Worm (Caenorhabditis elegans) whole organism, mixed stage, embryonic: ENCODE measurements around the gene ttc-7.

Experiments used
- M03D4.4 ChIP-seq: sonication (generic microtip); optimal IDR thresholded peaks from 2 replicates; lab custom pipeline; 2017; ENCODE audit warnings: mild to moderate bottlenecking, missing genetic modification characterization, missing compliant biosample characterization
- bed-3 ChIP-seq: fragments of 200-800 bp; sonication (Bioruptor generic); optimal IDR thresholded peaks from 3 replicates; lab custom pipeline; 2018; ENCODE audit warnings: mild to moderate bottlenecking, missing genetic modification characterization, moderate library complexity, missing compliant biosample characterization
- blmp-1 ChIP-seq: fragments of 150-350 bp; optimal IDR thresholded peaks from 2 replicates; lab custom pipeline; 2014; ENCODE audit warnings: missing biosample characterization, missing genetic modification characterization
- ceh-39 ChIP-seq: fragments of 150-350 bp; optimal IDR thresholded peaks from 2 replicates; lab custom pipeline; 2014; ENCODE audit warnings: missing biosample characterization, missing genetic modification characterization
- ceh-43 ChIP-seq: fragments of 200-800 bp; sonication (Bioruptor generic); optimal IDR thresholded peaks from 2 replicates; lab custom pipeline; 2018; ENCODE audit warnings: mild to moderate bottlenecking, missing genetic modification characterization, moderate library complexity, missing compliant biosample characterization
- ceh-83 ChIP-seq: fragments of 200-800 bp; sonication (Bioruptor generic); optimal IDR thresholded peaks from 2 replicates; lab custom pipeline; 2018; ENCODE audit warnings: mild to moderate bottlenecking, missing genetic modification characterization, missing compliant biosample characterization
- ces-1 ChIP-seq: fragments of 150-350 bp; optimal IDR thresholded peaks from 2 replicates; lab custom pipeline; 2014; ENCODE audit warnings: missing biosample characterization, missing genetic modification reagents, missing genetic modification characterization
- cnd-1 ChIP-seq: fragments of 200-800 bp; sonication (Bioruptor generic); optimal IDR thresholded peaks from 2 replicates; lab custom pipeline; 2018; ENCODE audit warnings: mild to moderate bottlenecking, missing genetic modification characterization, missing compliant biosample characterization
- drap-1 ChIP-seq: fragments of 200-800 bp; sonication (Bioruptor generic); optimal IDR thresholded peaks from 3 replicates; lab custom pipeline; 2018; ENCODE audit warnings: mild to moderate bottlenecking, missing genetic modification characterization, missing compliant biosample characterization
- elt-1 ChIP-seq: sonication (generic microtip); optimal IDR thresholded peaks from 2 replicates; lab custom pipeline; 2017; ENCODE audit warnings: missing genetic modification characterization, mild to moderate bottlenecking, missing compliant biosample characterization, antibody characterized with exemption, moderate library complexity, borderline replicate concordance; ENCODE audit not compliant: insufficient read depth
- elt-3 ChIP-seq: fragments of 150-350 bp; optimal IDR thresholded peaks from 2 replicates; lab custom pipeline; 2014; ENCODE audit warnings: missing biosample characterization, missing genetic modification characterization
- flh-1 ChIP-seq: fragments of 200-800 bp; sonication (Bioruptor generic); optimal IDR thresholded peaks from 2 replicates; lab custom pipeline; 2018; ENCODE audit warnings: mild to moderate bottlenecking, missing genetic modification characterization, moderate library complexity, missing compliant biosample characterization
- ham-2 ChIP-seq: fragments of 200-800 bp; sonication (Bioruptor generic); optimal IDR thresholded peaks from 2 replicates; lab custom pipeline; 2018; ENCODE audit warnings: mild to moderate bottlenecking, missing genetic modification characterization, missing compliant biosample characterization
- hlh-1 ChIP-seq: fragments of 150-350 bp; optimal IDR thresholded peaks from 2 replicates; lab custom pipeline; 2014; ENCODE audit warnings: missing biosample characterization, missing genetic modification reagents, missing genetic modification characterization
- lin-13 ChIP-seq: fragments of 150-350 bp; optimal IDR thresholded peaks from 2 replicates; lab custom pipeline; 2014; ENCODE audit warnings: missing biosample characterization, missing genetic modification characterization
- lin-32 ChIP-seq: fragments of 200-800 bp; sonication (Bioruptor generic); optimal IDR thresholded peaks from 2 replicates; lab custom pipeline; 2018; ENCODE audit warnings: mild to moderate bottlenecking, missing genetic modification characterization, missing compliant biosample characterization
- lsy-2 ChIP-seq: fragments of 150-350 bp; optimal IDR thresholded peaks from 2 replicates; lab custom pipeline; 2014; ENCODE audit warnings: missing biosample characterization, missing genetic modification characterization
- mab-5 ChIP-seq: fragments of 150-350 bp; optimal IDR thresholded peaks from 2 replicates; lab custom pipeline; 2014; ENCODE audit warnings: missing biosample characterization, missing genetic modification characterization
- mep-1 ChIP-seq: fragments of 150-350 bp; optimal IDR thresholded peaks from 2 replicates; lab custom pipeline; 2017; ENCODE audit warnings: missing biosample characterization, missing genetic modification reagents, missing genetic modification characterization, inconsistent platforms
- mls-2 ChIP-seq: sonication (generic microtip); optimal IDR thresholded peaks from 2 replicates; lab custom pipeline; 2016; ENCODE audit warnings: mild to moderate bottlenecking, missing genetic modification characterization, moderate library complexity, missing compliant biosample characterization
- nhr-12 ChIP-seq: fragments of 150-350 bp; optimal IDR thresholded peaks from 2 replicates; lab custom pipeline; 2014; ENCODE audit warnings: missing biosample characterization, missing genetic modification characterization
- nhr-2 ChIP-seq: fragments of 150-350 bp; optimal IDR thresholded peaks from 2 replicates; lab custom pipeline; 2014; ENCODE audit warnings: missing biosample characterization, missing genetic modification characterization
- nhr-237 ChIP-seq: fragments of 150-350 bp; optimal IDR thresholded peaks from 2 replicates; lab custom pipeline; 2014; ENCODE audit warnings: missing biosample characterization, missing genetic modification characterization
- nhr-28 ChIP-seq: fragments of 150-350 bp; optimal IDR thresholded peaks from 2 replicates; lab custom pipeline; 2014; ENCODE audit warnings: missing biosample characterization, missing genetic modification characterization
- nhr-76 ChIP-seq: sonication (generic microtip); optimal IDR thresholded peaks from 2 replicates; lab custom pipeline; 2017; ENCODE audit warnings: missing biosample characterization, missing genetic modification characterization
- pha-4 ChIP-seq: fragments of 150-350 bp; optimal IDR thresholded peaks from 2 replicates; lab custom pipeline; 2018; ENCODE audit warnings: missing biosample characterization, missing genetic modification reagents, missing genetic modification characterization
- sem-2 ChIP-seq: fragments of 200-800 bp; sonication (Bioruptor generic); optimal IDR thresholded peaks from 2 replicates; lab custom pipeline; 2018; ENCODE audit warnings: mild to moderate bottlenecking, missing genetic modification characterization, missing compliant biosample characterization
- snpc-4 ChIP-seq: fragments of 150-350 bp; optimal IDR thresholded peaks from 2 replicates; lab custom pipeline; 2014; ENCODE audit warnings: missing biosample characterization, missing genetic modification characterization
- sptf-1 ChIP-seq: sonication (generic microtip); optimal IDR thresholded peaks from 2 replicates; lab custom pipeline; 2017; ENCODE audit warnings: mild to moderate bottlenecking, missing genetic modification characterization, moderate library complexity, missing compliant biosample characterization
- tbx-8 ChIP-seq: fragments of 200-800 bp; sonication (Bioruptor generic); optimal IDR thresholded peaks from 2 replicates; lab custom pipeline; 2018; ENCODE audit warnings: mild to moderate bottlenecking, missing genetic modification characterization, moderate library complexity, missing compliant biosample characterization
- unc-120 ChIP-seq: sonication (generic microtip); optimal IDR thresholded peaks from 2 replicates; lab custom pipeline; 2017; ENCODE audit warnings: missing genetic modification characterization, missing compliant biosample characterization; ENCODE audit not compliant: poor library complexity, severe bottlenecking
- unc-39 ChIP-seq: fragments of 150-350 bp; optimal IDR thresholded peaks from 2 replicates; lab custom pipeline; 2014; ENCODE audit warnings: missing biosample characterization, missing genetic modification characterization
- unc-62 ChIP-seq: fragments of 150-350 bp; optimal IDR thresholded peaks from 2 replicates; lab custom pipeline; 2014; ENCODE audit warnings: missing biosample characterization, missing genetic modification reagents, missing genetic modification characterization
- zip-8 ChIP-seq: fragments of 150-350 bp; optimal IDR thresholded peaks from 2 replicates; lab custom pipeline; 2014; ENCODE audit warnings: missing biosample characterization, missing genetic modification characterization
- ztf-11 ChIP-seq: fragments of 150-350 bp; optimal IDR thresholded peaks from 2 replicates; lab custom pipeline; 2014; ENCODE audit warnings: missing biosample characterization, missing genetic modification characterization

The ttc-7 gene

ce11 chrIII:1925048-1925537 is 64.9 kb downstream of the ttc-7 start:
- TF ChIP-seq cnd-1 (tag; lab: Kevin White, UChicago) (no peak), lin-32 (no peak), nhr-2 (tag; lab: Kevin White, UChicago) (peak; percentile 64), ces-1 (peak; percentile 91), lin-13 (peak; percentile 53), nhr-12 (tag; lab: Kevin White, UChicago) (no peak), lsy-2 (tag; lab: Kevin White, UChicago) (peak; percentile 78), hlh-1 (peak; percentile 94), ceh-39 (tag; lab: Kevin White, UChicago) (peak; percentile 25), sptf-1 (peak; percentile 86), drap-1 (GFP tag; lab: Kevin White, UChicago) (peak; percentile 72), ztf-11 (tag; lab: Kevin White, UChicago) (peak; percentile 68), unc-120 (tag; lab: Kevin White, UChicago) (peak; percentile 93), ceh-83 (GFP tag; lab: Kevin White, UChicago) (peak; percentile 6), elt-1 (tag; lab: Kevin White, UChicago) (peak; percentile 58), snpc-4 (tag; lab: Kevin White, UChicago) (no peak), pha-4 (peak; percentile 94), flh-1 (GFP tag; lab: Kevin White, UChicago) (no peak), elt-3 (tag; lab: Kevin White, UChicago) (peak; percentile 73), unc-39 (tag; lab: Kevin White, UChicago) (no peak), zip-8 (no peak), nhr-28 (tag; lab: Kevin White, UChicago) (peak; percentile 32), mls-2 (tag; lab: Kevin White, UChicago) (peak; percentile 65), unc-62 (peak; percentile 98), nhr-237 (peak; percentile 95), mab-5 (tag; lab: Kevin White, UChicago) (peak; percentile 51), ham-2 (GFP tag; lab: Kevin White, UChicago) (peak; percentile 82), ceh-43 (GFP tag; lab: Kevin White, UChicago) (peak; percentile 62), M03D4.4 (tag; lab: Kevin White, UChicago) (peak; percentile 84), mep-1 (tag; lab: Kevin White, UChicago) (peak; percentile 90), bed-3 (GFP tag; lab: Kevin White, UChicago) (no peak), blmp-1 (tag; lab: Kevin White, UChicago) (peak; percentile 85)
- TF ChIP-seq, all 35 proteins: peak for 24

ce11 chrIII:1925786-1926185 is 65.6 kb downstream of the ttc-7 start:
- TF ChIP-seq elt-1 (tag; lab: Kevin White, UChicago) (no peak), ztf-11 (tag; lab: Kevin White, UChicago) (no peak), cnd-1 (tag; lab: Kevin White, UChicago) (no peak), flh-1 (GFP tag; lab: Kevin White, UChicago) (no peak), lin-13 (no peak), snpc-4 (tag; lab: Kevin White, UChicago) (no peak)
- TF ChIP-seq, all 35 proteins: peak for 0

- TF ChIP-seq drap-1 (GFP tag; lab: Kevin White, UChicago), result no peak
- no peak for TF ChIP-seq ceh-83 (GFP tag; lab: Kevin White, UChicago)
- peak; percentile 65 for TF ChIP-seq blmp-1 (tag; lab: Kevin White, UChicago)
- no peak for TF ChIP-seq snpc-4 (tag; lab: Kevin White, UChicago)
- no peak for TF ChIP-seq unc-39 (tag; lab: Kevin White, UChicago)
- TF ChIP-seq ces-1, result peak; percentile 81
- TF ChIP-seq pha-4, result peak; percentile 98
- TF ChIP-seq tbx-8, result no peak
- TF ChIP-seq M03D4.4 (tag; lab: Kevin White, UChicago), result no peak
- peak; percentile 0 for TF ChIP-seq mab-5 (tag; lab: Kevin White, UChicago)
- TF ChIP-seq nhr-2 (tag; lab: Kevin White, UChicago), result peak; percentile 25
- TF ChIP-seq elt-1 (tag; lab: Kevin White, UChicago), result peak; percentile 19
- TF ChIP-seq elt-3 (tag; lab: Kevin White, UChicago), result peak; percentile 76
- peak; percentile 70 for TF ChIP-seq nhr-12 (tag; lab: Kevin White, UChicago)
- TF ChIP-seq lin-32, result no peak
- peak; percentile 57 for TF ChIP-seq unc-62
- no peak for TF ChIP-seq ceh-43 (GFP tag; lab: Kevin White, UChicago)
- TF ChIP-seq cnd-1 (tag; lab: Kevin White, UChicago), result no peak
- no peak for TF ChIP-seq mep-1 (tag; lab: Kevin White, UChicago)
- no peak for TF ChIP-seq ceh-39 (tag; lab: Kevin White, UChicago)
- no peak for TF ChIP-seq zip-8
- TF ChIP-seq hlh-1, result peak; percentile 40
- TF ChIP-seq nhr-237, result peak; percentile 61
- TF ChIP-seq flh-1 (GFP tag; lab: Kevin White, UChicago), result no peak
- TF ChIP-seq sem-2, result no peak
- TF ChIP-seq lin-13, result peak; percentile 63
- no peak for TF ChIP-seq bed-3 (GFP tag; lab: Kevin White, UChicago)
- peak; percentile 21 for TF ChIP-seq sptf-1
- peak; percentile 51 for TF ChIP-seq lsy-2 (tag; lab: Kevin White, UChicago)
- peak; percentile 18 for TF ChIP-seq ztf-11 (tag; lab: Kevin White, UChicago)
- no peak for TF ChIP-seq mls-2 (tag; lab: Kevin White, UChicago)
- TF ChIP-seq unc-120 (tag; lab: Kevin White, UChicago), result no peak
- TF ChIP-seq nhr-28 (tag; lab: Kevin White, UChicago), result no peak
- TF ChIP-seq nhr-76 (tag; lab: Kevin White, UChicago), result no peak
- TF ChIP-seq ham-2 (GFP tag; lab: Kevin White, UChicago), result no peak
Measured at ce11 chrIII:1926456-1926855, 66.2 kb downstream of the ttc-7 start.
